Worm (Caenorhabditis elegans) whole organism, L1 larva: ENCODE results near the gene R144.11.

Experiments used
- C34B4.2 ChIP-seq: sonication (generic microtip); optimal IDR thresholded peaks from 2 replicates; lab custom pipeline; 2017; ENCODE audit warnings: mild to moderate bottlenecking, missing genetic modification characterization, missing compliant biosample characterization
- F16B12.6 ChIP-seq: fragments of 150-350 bp; optimal IDR thresholded peaks from 2 replicates; lab custom pipeline; 2014; ENCODE audit warnings: missing biosample characterization, missing genetic modification characterization
- alr-1 ChIP-seq: fragments of 200-800 bp; sonication (Bioruptor generic); optimal IDR thresholded peaks from 2 replicates; lab custom pipeline; 2018; ENCODE audit warnings: borderline replicate concordance, mild to moderate bottlenecking, missing genetic modification characterization, missing compliant biosample characterization
- aly-2 ChIP-seq: fragments of 150-350 bp; optimal IDR thresholded peaks from 2 replicates; lab custom pipeline; 2014; ENCODE audit warnings: missing biosample characterization, missing genetic modification characterization
- blmp-1 ChIP-seq: fragments of 150-350 bp; optimal IDR thresholded peaks from 2 replicates; lab custom pipeline; 2014; ENCODE audit warnings: missing biosample characterization, missing genetic modification characterization
- ceh-63 ChIP-seq: fragments of 200-800 bp; sonication (Bioruptor generic); optimal IDR thresholded peaks from 2 replicates; lab custom pipeline; 2018; ENCODE audit warnings: mild to moderate bottlenecking, missing genetic modification characterization, missing compliant biosample characterization
- ceh-82 ChIP-seq, 3 experiments: fragments of 150-350 bp in 1 of 3; sonication (generic microtip) in 2 of 3; optimal IDR thresholded peaks; 2 replicates each; lab custom pipeline; 2014 to 2017; ENCODE audit warnings: missing biosample characterization in 3 of 3, missing genetic modification characterization in 3 of 3
- ceh-88 ChIP-seq: fragments of 200-800 bp; sonication (Bioruptor generic); IDR thresholded peaks from 2 replicates; pipeline ENCODE4 v1.3.6; 2022; ENCODE audit warnings: missing genetic modification characterization, missing compliant biosample characterization
- ces-1 ChIP-seq: fragments of 150-350 bp; optimal IDR thresholded peaks from 2 replicates; lab custom pipeline; 2014; ENCODE audit warnings: missing biosample characterization, missing genetic modification reagents, missing genetic modification characterization
- dsc-1 ChIP-seq: sonication (generic microtip); optimal IDR thresholded peaks from 2 replicates; lab custom pipeline; 2016; ENCODE audit warnings: mild to moderate bottlenecking, missing genetic modification characterization, missing compliant biosample characterization
- efl-1 ChIP-seq, 4 experiments: fragments of 150-350 bp; optimal IDR thresholded peaks in 3 of 4; peaks in 1 of 4; 1 replicate in 1 of 4; 2 replicates in 3 of 4; lab custom pipeline; 2014; ENCODE audit warnings: missing biosample characterization in 2 of 4, missing genetic modification characterization in 2 of 4, missing genetic modification reagents in 2 of 4
- efl-3 ChIP-seq: fragments of 200-800 bp; sonication (Bioruptor generic); optimal IDR thresholded peaks from 2 replicates; lab custom pipeline; 2018; ENCODE audit warnings: mild to moderate bottlenecking, missing genetic modification characterization, missing compliant biosample characterization
- egl-13 ChIP-seq: sonication (generic microtip); optimal IDR thresholded peaks from 2 replicates; lab custom pipeline; 2016; ENCODE audit warnings: missing genotype, missing genetic modification reagents, missing genetic modification characterization, missing compliant biosample characterization
- elt-3 ChIP-seq, 6 experiments: fragments of 150-350 bp in 1 of 6; sonication (generic microtip); optimal IDR thresholded peaks; 2 replicates each; lab custom pipeline; 2017 to 2018; ENCODE audit warnings: missing biosample characterization in 6 of 6, missing genetic modification characterization in 6 of 6, inconsistent platforms in 1 of 6
- ets-5 ChIP-seq: fragments of 200-800 bp; sonication (Bioruptor generic); IDR thresholded peaks from 2 replicates; pipeline ENCODE4 v1.3.6; 2022; ENCODE audit warnings: missing genetic modification characterization, missing compliant biosample characterization
- fkh-10 ChIP-seq: sonication (generic microtip); optimal IDR thresholded peaks from 2 replicates; lab custom pipeline; 2017; ENCODE audit warnings: missing biosample characterization, missing genetic modification reagents, missing genetic modification characterization
- fkh-8 ChIP-seq: sonication (generic microtip); optimal IDR thresholded peaks from 2 replicates; lab custom pipeline; 2016; ENCODE audit warnings: mild to moderate bottlenecking, missing genetic modification characterization, missing compliant biosample characterization
- hlh-4 ChIP-seq: sonication (generic microtip); optimal IDR thresholded peaks from 2 replicates; lab custom pipeline; 2016; ENCODE audit warnings: mild to moderate bottlenecking, missing genetic modification characterization, missing compliant biosample characterization
- irx-1 ChIP-seq: sonication (generic microtip); optimal IDR thresholded peaks from 2 replicates; lab custom pipeline; 2016; ENCODE audit warnings: missing genetic modification characterization, missing compliant biosample characterization
- isw-1 ChIP-seq: fragments of 200-800 bp; sonication (Bioruptor generic); IDR thresholded peaks from 2 replicates; pipeline ENCODE4 v1.3.6; 2022; ENCODE audit warnings: missing genetic modification characterization, missing compliant biosample characterization
- lin-13 ChIP-seq: fragments of 150-350 bp; optimal IDR thresholded peaks from 2 replicates; lab custom pipeline; 2014; ENCODE audit warnings: missing biosample characterization, missing genetic modification reagents, missing genetic modification characterization
- lin-14 ChIP-seq: fragments of 200-800 bp; sonication (Bioruptor generic); optimal IDR thresholded peaks from 2 replicates; lab custom pipeline; 2018; ENCODE audit warnings: mild to moderate bottlenecking, missing genetic modification characterization, moderate library complexity, missing compliant biosample characterization
- lin-35 ChIP-seq, 2 experiments: fragments of 150-350 bp; optimal IDR thresholded peaks; 2 replicates each; lab custom pipeline; 2014; ENCODE audit warnings: missing biosample characterization in 2 of 2, missing genetic modification characterization in 2 of 2, missing genetic modification reagents in 2 of 2
- lin-39 ChIP-seq: fragments of 150-350 bp; optimal IDR thresholded peaks from 2 replicates; lab custom pipeline; 2014; ENCODE audit warnings: missing biosample characterization, missing genetic modification reagents, missing genetic modification characterization
- mab-9 ChIP-seq: fragments of 200-800 bp; sonication (Bioruptor generic); IDR thresholded peaks from 2 replicates; pipeline ENCODE4 v1.3.6; 2022; ENCODE audit warnings: missing genetic modification reagents, missing genetic modification characterization, missing compliant biosample characterization
- mef-2 ChIP-seq: fragments of 150-350 bp; optimal IDR thresholded peaks from 2 replicates; lab custom pipeline; 2014; ENCODE audit warnings: missing biosample characterization, missing genetic modification characterization
- nhr-11 ChIP-seq: fragments of 150-350 bp; optimal IDR thresholded peaks from 2 replicates; lab custom pipeline; 2014; ENCODE audit warnings: missing biosample characterization, missing genetic modification characterization
- nhr-237 ChIP-seq: fragments of 150-350 bp; optimal IDR thresholded peaks from 2 replicates; lab custom pipeline; 2014; ENCODE audit warnings: missing biosample characterization, missing genetic modification characterization
- nhr-28 ChIP-seq: fragments of 150-350 bp; optimal IDR thresholded peaks from 2 replicates; lab custom pipeline; 2014; ENCODE audit warnings: missing biosample characterization, missing genetic modification characterization
- nhr-71 ChIP-seq: sonication (generic microtip); optimal IDR thresholded peaks from 2 replicates; lab custom pipeline; 2016; ENCODE audit warnings: mild to moderate bottlenecking, missing genetic modification characterization, moderate library complexity, missing compliant biosample characterization
- nhr-77 ChIP-seq: fragments of 150-350 bp; optimal IDR thresholded peaks from 2 replicates; lab custom pipeline; 2014; ENCODE audit warnings: missing biosample characterization, missing genetic modification characterization
- nhr-85 ChIP-seq: sonication (generic microtip); peaks from one replicate; lab custom pipeline; 2016; ENCODE audit warnings: missing genetic modification characterization, inconsistent platforms, missing compliant biosample characterization
- pag-3 ChIP-seq: sonication (generic microtip); optimal IDR thresholded peaks from 2 replicates; lab custom pipeline; 2017; ENCODE audit warnings: missing genetic modification characterization, mild to moderate bottlenecking, missing compliant biosample characterization, antibody characterized with exemption, borderline replicate concordance; ENCODE audit not compliant: insufficient read depth
- snpc-4 ChIP-seq: fragments of 150-350 bp; optimal IDR thresholded peaks from 2 replicates; lab custom pipeline; 2014; ENCODE audit warnings: missing biosample characterization, missing genetic modification characterization
- sox-4 ChIP-seq: sonication (generic microtip); optimal IDR thresholded peaks from 2 replicates; lab custom pipeline; 2016; ENCODE audit warnings: missing genetic modification characterization, missing compliant biosample characterization
- swsn-7 ChIP-seq: sonication (generic microtip); optimal IDR thresholded peaks from 2 replicates; lab custom pipeline; 2016; ENCODE audit warnings: missing genetic modification characterization, missing compliant biosample characterization
- tlp-1 ChIP-seq: fragments of 150-350 bp; optimal IDR thresholded peaks from 2 replicates; lab custom pipeline; 2014; ENCODE audit warnings: missing biosample characterization, missing genetic modification characterization
- unc-62 ChIP-seq: fragments of 150-350 bp; optimal IDR thresholded peaks from 2 replicates; lab custom pipeline; 2014; ENCODE audit warnings: missing biosample characterization, missing genetic modification reagents, missing genetic modification characterization
- unc-86 ChIP-seq: sonication (generic microtip); optimal IDR thresholded peaks from 2 replicates; lab custom pipeline; 2016; ENCODE audit warnings: missing genetic modification characterization, missing compliant biosample characterization
- unc-98 ChIP-seq: fragments of 200-800 bp; sonication (Bioruptor generic); IDR thresholded peaks from 2 replicates; pipeline ENCODE4 v1.3.6; 2022; ENCODE audit warnings: missing genetic modification characterization, missing compliant biosample characterization
- vab-15 ChIP-seq: sonication (generic microtip); optimal IDR thresholded peaks from 2 replicates; lab custom pipeline; 2017; ENCODE audit warnings: missing genotype, mild to moderate bottlenecking, missing genetic modification characterization, missing compliant biosample characterization
- xbp-1 ChIP-seq: sonication (generic microtip); optimal IDR thresholded peaks from 2 replicates; lab custom pipeline; 2016; ENCODE audit warnings: missing genetic modification characterization, missing compliant biosample characterization
- ztf-4 ChIP-seq: fragments of 150-350 bp; optimal IDR thresholded peaks from 2 replicates; lab custom pipeline; 2014; ENCODE audit warnings: missing biosample characterization, missing genetic modification characterization

The R144.11 gene

ce11 chrIII:5013915-5014346 is 5.3 kb upstream of the R144.11 start (continued):
- TF ChIP-seq hlh-4 (tag; lab: Kevin White, UChicago) = no peak
- TF ChIP-seq lin-13 (GFP tag; lab: Kevin White, UChicago) = peak; percentile 82
- TF ChIP-seq ceh-82 (tag; optimal IDR thresholded peaks at IDR 0.05; lab: Kevin White, UChicago) = peak; percentile 57 to 83 (median 80)
- peak; percentile 73 for TF ChIP-seq ztf-4 (tag; lab: Kevin White, UChicago)
- peak; percentile 88 for TF ChIP-seq blmp-1 (tag; lab: Kevin White, UChicago)
- TF ChIP-seq nhr-11 (tag; lab: Kevin White, UChicago) = peak; percentile 37
- TF ChIP-seq ceh-88 (GFP tag; lab: Robert Waterston, UW) = peak; percentile 55; the same call in 1 of the 2 replicates
- TF ChIP-seq unc-62 (GFP tag; lab: Kevin White, UChicago) = no peak
- peak; percentile 84 for TF ChIP-seq nhr-85 (tag; lab: Kevin White, UChicago)
- no peak for TF ChIP-seq C34B4.2 (tag; lab: Kevin White, UChicago)
- no peak for TF ChIP-seq unc-98 (GFP tag; lab: Robert Waterston, UW)
- peak; percentile 54 for TF ChIP-seq sox-4 (tag; lab: Kevin White, UChicago)
- peak; percentile 73 for TF ChIP-seq dsc-1
- TF ChIP-seq mef-2 (tag; lab: Kevin White, UChicago) = peak; percentile 73
- TF ChIP-seq lin-39 (tag; lab: Kevin White, UChicago) = peak; percentile 53
- TF ChIP-seq fkh-8 (tag; lab: Kevin White, UChicago) = peak; percentile 90
- peak; percentile 92 for TF ChIP-seq fkh-10 (GFP tag; lab: Kevin White, UChicago)
- TF ChIP-seq elt-3 (tag; optimal IDR thresholded peaks at IDR 0.05; lab: Kevin White, UChicago) = peak in 3 of 6 experiments; percentile 41 to 64 (median 54)
- TF ChIP-seq mab-9 (GFP tag; lab: Robert Waterston, UW) = no peak; the same call in 1 of the 2 replicates
- TF ChIP-seq unc-86 (tag; lab: Kevin White, UChicago) = peak; percentile 89
- peak; percentile 92 for TF ChIP-seq nhr-77

ce11 chrIII:5012460-5012859 is 3.8 kb upstream of the R144.11 start:
- peak; percentile 81 for TF ChIP-seq alr-1
- TF ChIP-seq efl-1 (optimal IDR thresholded peaks at IDR 0.05; lab: Kevin White, UChicago) = no peak
- TF ChIP-seq efl-1 (GFP tag; optimal IDR thresholded peaks at IDR 0.05 in 1 of 2; lab: Kevin White, UChicago) = peak in 1 of 2 experiments; percentile 70
- no peak for TF ChIP-seq vab-15 (tag; lab: Kevin White, UChicago)

- TF ChIP-seq irx-1 (tag; lab: Kevin White, UChicago) (no peak), egl-13 (tag; lab: Kevin White, UChicago) (no peak), ztf-4 (tag; lab: Kevin White, UChicago) (no peak), ces-1 (no peak), lin-35 (GFP tag; optimal IDR thresholded peaks at IDR 0.05; lab: Kevin White, UChicago) (no peak), efl-3 (no peak), F16B12.6 (no peak), alr-1 (no peak), ets-5 (no peak), pag-3 (tag; lab: Kevin White, UChicago) (no peak), swsn-7 (tag; lab: Kevin White, UChicago) (no peak), nhr-237 (tag; lab: Kevin White, UChicago) (no peak), xbp-1 (tag; lab: Kevin White, UChicago) (no peak), snpc-4 (tag; lab: Kevin White, UChicago) (no peak), ceh-63 (GFP tag; lab: Kevin White, UChicago) (no peak), elt-3 (tag; optimal IDR thresholded peaks at IDR 0.05; lab: Kevin White, UChicago) (no peak)
Observed at ce11 chrIII:5010723-5011122, 2.1 kb upstream of the R144.11 start.

- TF ChIP-seq aly-2 (no peak), nhr-11 (tag; lab: Kevin White, UChicago) (no peak), nhr-71 (no peak), swsn-7 (tag; lab: Kevin White, UChicago) (no peak), ztf-4 (tag; lab: Kevin White, UChicago) (no peak), tlp-1 (tag; lab: Kevin White, UChicago) (no peak), lin-14 (GFP tag; lab: Kevin White, UChicago) (no peak), fkh-10 (GFP tag; lab: Kevin White, UChicago) (no peak), unc-98 (GFP tag; lab: Robert Waterston, UW) (no peak), nhr-28 (no peak), fkh-8 (tag; lab: Kevin White, UChicago) (no peak), ceh-63 (GFP tag; lab: Kevin White, UChicago) (no peak), isw-1 (no peak), unc-86 (tag; lab: Kevin White, UChicago) (no peak), alr-1 (no peak)
- TF ChIP-seq, all 84 proteins: peak for 0
Observed at ce11 chrIII:5006881-5007280, 1.7 kb downstream of the R144.11 start, which contains the start of gene R144.12. TSS of gene R144.12 (minus strand) at chrIII:5006981.
